Worm (Caenorhabditis elegans) whole organism, young adult: ENCODE data around the gene C49A9.3.

Experiments used
- B0019.2 ChIP-seq: fragments of 200-800 bp; sonication (Bioruptor generic); conservative IDR thresholded peaks from 2 replicates; pipeline ENCODE4 v1.3.6; 2022; ENCODE audit warnings: missing genetic modification reagents, missing genetic modification characterization, missing compliant biosample characterization
- F39B2.1 ChIP-seq: fragments of 200-800 bp; sonication (Bioruptor generic); IDR thresholded peaks from 2 replicates; pipeline ENCODE4 v1.3.6; 2022; ENCODE audit warnings: missing genetic modification reagents, missing genetic modification characterization, missing compliant biosample characterization
- F49E8.2 ChIP-seq: sonication (generic microtip); optimal IDR thresholded peaks from 3 replicates; lab custom pipeline; 2017; ENCODE audit warnings: missing genetic modification characterization, mild to moderate bottlenecking, missing compliant biosample characterization, antibody characterized with exemption, moderate library complexity; ENCODE audit not compliant: insufficient read depth
- T26A5.8 ChIP-seq: sonication (generic microtip); optimal IDR thresholded peaks from 2 replicates; lab custom pipeline; 2016; ENCODE audit warnings: missing genetic modification characterization, missing compliant biosample characterization
- aptf-2 ChIP-seq: fragments of 200-800 bp; sonication (Bioruptor generic); conservative IDR thresholded peaks from 2 replicates; pipeline ENCODE4 v1.3.6; 2022; ENCODE audit warnings: missing genetic modification reagents, missing genetic modification characterization, missing compliant biosample characterization
- atf-7 ChIP-seq: sonication (generic microtip); optimal IDR thresholded peaks from 2 replicates; lab custom pipeline; 2017; ENCODE audit warnings: mild to moderate bottlenecking, missing genetic modification characterization, missing compliant biosample characterization
- dox-1 ChIP-seq: fragments of 200-800 bp; sonication (Bioruptor generic); IDR thresholded peaks from 2 replicates; pipeline ENCODE4 v1.3.6; 2022; ENCODE audit warnings: missing genetic modification reagents, missing genetic modification characterization, missing compliant biosample characterization
- hlh-12 ChIP-seq: sonication (generic microtip); optimal IDR thresholded peaks from 2 replicates; lab custom pipeline; 2016; ENCODE audit warnings: missing genetic modification characterization, missing compliant biosample characterization
- pha-4 ChIP-seq: fragments of 150-350 bp; sonication (generic microtip); optimal IDR thresholded peaks from 2 replicates; lab custom pipeline; 2014; ENCODE audit warnings: missing biosample characterization, missing genetic modification reagents, missing genetic modification characterization
- sea-2 ChIP-seq: fragments of 200-800 bp; sonication (Bioruptor generic); IDR thresholded peaks from 2 replicates; pipeline ENCODE4 v1.3.6; 2022; ENCODE audit warnings: missing genetic modification characterization, missing compliant biosample characterization
- somi-1 ChIP-seq: fragments of 200-800 bp; sonication (Bioruptor generic); optimal IDR thresholded peaks from 2 replicates; lab custom pipeline; 2018; ENCODE audit warnings: mild to moderate bottlenecking, missing genetic modification characterization, missing compliant biosample characterization
- ztf-18 ChIP-seq: sonication (generic microtip); optimal IDR thresholded peaks from 2 replicates; lab custom pipeline; 2016; ENCODE audit warnings: missing genotype, mild to moderate bottlenecking, missing genetic modification characterization, missing compliant biosample characterization
- ztf-22 ChIP-seq: fragments of 200-800 bp; sonication (Bioruptor generic); optimal IDR thresholded peaks from 2 replicates; lab custom pipeline; 2018; ENCODE audit warnings: mild to moderate bottlenecking, missing genetic modification characterization, moderate library complexity, missing compliant biosample characterization
- ztf-26 ChIP-seq: sonication (generic microtip); optimal IDR thresholded peaks from 2 replicates; lab custom pipeline; 2017; ENCODE audit warnings: missing genetic modification characterization, missing compliant biosample characterization

- no peak for TF ChIP-seq B0019.2 (GFP tag; lab: Robert Waterston, UW)
- no peak for TF ChIP-seq pha-4 (tag; lab: Kevin White, UChicago)
- TF ChIP-seq ztf-26 (tag; lab: Kevin White, UChicago), result no peak
- TF ChIP-seq ztf-22 (GFP tag; lab: Kevin White, UChicago), result no peak
- no peak for TF ChIP-seq T26A5.8 (tag; lab: Kevin White, UChicago)
- no peak for TF ChIP-seq ztf-18 (tag; lab: Kevin White, UChicago)
- no peak for TF ChIP-seq somi-1 (GFP tag; lab: Kevin White, UChicago)
- TF ChIP-seq atf-7 (tag; lab: Kevin White, UChicago), result no peak
- no peak for TF ChIP-seq F49E8.2
- no peak for TF ChIP-seq F39B2.1 (GFP tag; lab: Robert Waterston, UW)
- no peak for TF ChIP-seq dox-1
- TF ChIP-seq aptf-2 (GFP tag; lab: Robert Waterston, UW), result no peak
- no peak for TF ChIP-seq hlh-12
- TF ChIP-seq sea-2 (GFP tag; lab: Robert Waterston, UW), result no peak
These were observed 38.1 kb upstream of the C49A9.3 start, which contains the start of gene unc-77 for ce11 chrIV:6183757-6184156.
